Worm (Caenorhabditis elegans): ENCODE data around the gene dohh-1.

dohh-1 gene

DNA sequence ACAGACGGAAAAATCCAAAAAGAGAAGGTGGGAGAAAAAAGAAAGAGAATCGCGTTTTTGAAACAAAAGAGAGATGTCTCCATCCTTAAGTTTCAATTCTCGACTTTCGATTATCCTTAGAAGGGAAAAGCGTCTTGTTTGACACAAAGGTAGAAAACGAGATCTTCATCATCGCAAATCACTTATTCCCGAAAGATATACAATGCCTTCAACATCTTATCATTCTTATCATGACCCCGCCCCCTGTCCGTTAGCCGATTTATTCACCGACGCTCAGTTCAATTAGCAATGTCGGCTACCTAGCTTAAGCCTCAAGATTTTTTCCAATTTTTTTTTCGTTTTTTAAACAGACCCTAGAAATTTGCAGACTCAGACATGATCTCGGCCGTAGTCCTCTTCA is 19.2 kb downstream of the dohh-1 start, which contains the start of gene C14A4.9:
Gene C14A4.9, plus strand, starts transcription at position 368 of the 400 bp plus-strand sequence.
- no peak for TF ChIP-seq ceh-9 (tag; optimal IDR thresholded peaks at IDR 0.05)
- TF ChIP-seq ttx-3 (tag; optimal IDR thresholded peaks at IDR 0.05): no peak
- no peak for TF ChIP-seq hlh-15 (tag; optimal IDR thresholded peaks at IDR 0.05)
- TF ChIP-seq ceh-48 (tag; optimal IDR thresholded peaks at IDR 0.05): no peak
- no peak for TF ChIP-seq tbx-7 (tag; optimal IDR thresholded peaks at IDR 0.05)
- TF ChIP-seq elt-2 (tag; optimal IDR thresholded peaks at IDR 0.05): no peak
- TF ChIP-seq sox-2 (GFP tag; IDR thresholded peaks at IDR 0.05): no peak
- no peak for TF ChIP-seq T23F11.4 (GFP tag; optimal IDR thresholded peaks at IDR 0.05)
- TF ChIP-seq ceh-31 (tag; optimal IDR thresholded peaks at IDR 0.05): no peak
- TF ChIP-seq hlh-8 (tag; optimal IDR thresholded peaks at IDR 0.05): no peak
- TF ChIP-seq ceh-30 (tag; optimal IDR thresholded peaks at IDR 0.05): no peak
- no peak for TF ChIP-seq fkh-6 (tag; optimal IDR thresholded peaks at IDR 0.05)
- no peak for TF ChIP-seq fax-1 (tag; optimal IDR thresholded peaks at IDR 0.05)
- no peak for TF ChIP-seq hlh-30 (tag; optimal IDR thresholded peaks at IDR 0.05; ENCODE audit: insufficient read depth)
- TF ChIP-seq ets-4 (tag; optimal IDR thresholded peaks at IDR 0.05): no peak
- TF ChIP-seq ceh-6 (GFP tag; optimal IDR thresholded peaks at IDR 0.05): no peak

DNA sequence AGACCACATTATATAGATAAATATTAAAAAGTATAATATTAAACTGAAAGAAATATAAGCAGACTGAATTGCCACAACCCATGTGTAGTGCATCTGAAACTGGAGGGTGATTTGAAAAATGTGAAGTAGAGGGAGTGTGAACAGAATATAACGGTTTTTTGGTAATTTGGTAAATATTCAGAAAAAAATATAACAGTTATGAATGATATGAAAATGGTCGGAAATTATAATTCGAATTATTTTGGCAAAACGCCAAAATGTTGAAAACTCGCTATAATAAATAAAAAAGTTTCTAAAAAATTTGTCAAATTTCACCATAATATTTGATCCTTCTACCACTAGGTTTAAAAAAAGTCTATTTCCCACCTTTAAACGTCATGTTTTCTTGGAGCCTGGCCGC is 22.4 kb downstream of the dohh-1 start, which contains the start of gene srv-2:
Gene srv-2, minus strand, starts transcription at position 101 of the 400 bp plus-strand sequence.
- TF ChIP-seq npax-4 (tag; optimal IDR thresholded peaks at IDR 0.05) (no peak), mec-3 (tag; optimal IDR thresholded peaks at IDR 0.05; ENCODE audit: borderline replicate concordance) (no peak), madf-2 (tag; optimal IDR thresholded peaks at IDR 0.05) (no peak), elt-2 (tag; optimal IDR thresholded peaks at IDR 0.05) (no peak), hlh-8 (tag; optimal IDR thresholded peaks at IDR 0.05) (no peak), eyg-1 (tag; optimal IDR thresholded peaks at IDR 0.05) (no peak), unc-42 (tag; optimal IDR thresholded peaks at IDR 0.05) (no peak), zip-5 (tag; optimal IDR thresholded peaks at IDR 0.05) (no peak), hlh-13 (GFP tag; optimal IDR thresholded peaks at IDR 0.05) (no peak), lim-6 (tag; optimal IDR thresholded peaks at IDR 0.05) (no peak), hlh-15 (tag; optimal IDR thresholded peaks at IDR 0.05) (no peak), tbx-2 (tag; optimal IDR thresholded peaks at IDR 0.05) (no peak)

DNA sequence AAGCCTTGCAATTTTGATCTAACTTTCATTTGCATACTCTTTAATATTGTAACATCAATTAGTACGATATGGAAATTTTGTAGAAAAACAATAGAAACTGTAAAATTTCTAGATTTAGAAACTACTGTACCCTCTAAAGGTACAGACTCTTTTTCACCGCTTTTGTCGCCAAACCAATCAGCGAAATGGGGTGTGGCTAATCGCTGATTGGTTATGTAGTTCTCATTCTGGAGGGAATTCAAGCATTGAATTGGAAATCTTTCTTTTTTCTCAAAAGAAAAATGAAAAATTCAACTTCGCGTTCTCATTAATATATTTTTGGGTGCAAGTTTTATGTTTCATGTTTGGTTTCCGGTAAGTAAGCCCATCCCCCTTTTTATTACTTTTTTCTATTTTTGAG is 23.8 kb downstream of the dohh-1 start:
- peak; percentile 63 for TF ChIP-seq nfya-1 (tag; optimal IDR thresholded peaks at IDR 0.05)
- no peak for TF ChIP-seq lim-6 (tag; optimal IDR thresholded peaks at IDR 0.05)

DNA sequence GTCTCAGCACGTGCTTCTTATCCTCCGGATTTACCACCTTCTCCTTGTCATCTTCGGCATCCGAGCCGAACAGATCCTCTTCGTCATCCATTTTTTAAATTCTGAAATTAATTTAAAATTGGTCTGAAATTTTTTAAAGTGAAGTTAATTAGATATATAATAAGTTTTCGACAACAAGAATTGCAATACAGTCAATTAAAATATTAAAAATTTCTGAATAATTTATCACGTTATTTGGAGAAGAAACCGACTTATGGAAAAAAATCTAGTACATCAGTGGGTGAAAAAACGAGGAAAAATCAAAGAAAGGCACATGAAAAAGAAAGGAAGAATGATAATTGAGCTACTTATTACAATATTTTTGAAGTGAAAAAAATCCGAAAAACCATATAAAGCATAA is 25.8 kb downstream of the dohh-1 start, which contains the start of gene taf-13:
Gene taf-13, minus strand, starts transcription at position 101 of the 400 bp plus-strand sequence.
- TF ChIP-seq ceh-48 (tag; optimal IDR thresholded peaks at IDR 0.05) (no peak), sdc-2 (tag; optimal IDR thresholded peaks at IDR 0.05) (no peak), unc-55 (GFP tag; optimal IDR thresholded peaks at IDR 0.05) (no peak), ceh-6 (GFP tag; optimal IDR thresholded peaks at IDR 0.05) (no peak), npax-4 (tag; optimal IDR thresholded peaks at IDR 0.05) (no peak), pqm-1 (tag; optimal IDR thresholded peaks at IDR 0.05) (no peak), hlh-30 (tag; optimal IDR thresholded peaks at IDR 0.05; ENCODE audit: insufficient read depth) (no peak), pha-2 (tag; optimal IDR thresholded peaks at IDR 0.05) (no peak), hlh-6 (tag; optimal IDR thresholded peaks at IDR 0.05) (no peak), unc-42 (tag; optimal IDR thresholded peaks at IDR 0.05) (no peak), gmeb-2 (tag; optimal IDR thresholded peaks at IDR 0.05) (no peak), ztf-16 (tag; optimal IDR thresholded peaks at IDR 0.05) (no peak), zip-5 (tag; optimal IDR thresholded peaks at IDR 0.05) (no peak), ceh-31 (tag; optimal IDR thresholded peaks at IDR 0.05) (no peak), T23F11.4 (GFP tag; optimal IDR thresholded peaks at IDR 0.05) (no peak), nhr-11 (tag; optimal IDR thresholded peaks at IDR 0.05) (no peak)

All from whole organism, late embryonic.